Fruit fly (Drosophila melanogaster) whole organism, adult: Measurements from ENCODE around the gene dpr8.

Experiments used
- CG11617 ChIP-seq: fragments of 200-800 bp; sonication (Bioruptor generic); optimal IDR thresholded peaks from 2 replicates; lab custom pipeline; 2017; ENCODE audit warnings: mild to moderate bottlenecking, missing biosample characterization, missing genetic modification reagents, missing genetic modification characterization
- CG12768 ChIP-seq: fragments of 200-800 bp; sonication (Bioruptor generic); optimal IDR thresholded peaks from 2 replicates; lab custom pipeline; 2017; ENCODE audit warnings: missing biosample characterization, missing genetic modification characterization, mild to moderate bottlenecking, moderate library complexity, missing genetic modification reagents
- CG14711 ChIP-seq: fragments of 200-800 bp; sonication (Bioruptor generic); optimal IDR thresholded peaks from 2 replicates; lab custom pipeline; 2018; ENCODE audit warnings: missing biosample characterization, mild to moderate bottlenecking, missing genetic modification characterization, moderate library complexity
- CG1620 ChIP-seq: fragments of 200-800 bp; sonication (Bioruptor generic); optimal IDR thresholded peaks from 2 replicates; lab custom pipeline; 2016; ENCODE audit warnings: missing biosample characterization, missing genetic modification characterization
- CG33017 ChIP-seq: fragments of 200-800 bp; sonication (Bioruptor generic); optimal IDR thresholded peaks from 2 replicates; lab custom pipeline; 2018; ENCODE audit warnings: missing biosample characterization, mild to moderate bottlenecking, missing genetic modification characterization, moderate library complexity
- CG5204 ChIP-seq: fragments of 200-800 bp; sonication (Bioruptor generic); optimal IDR thresholded peaks from 2 replicates; lab custom pipeline; 2016; ENCODE audit warnings: missing biosample characterization, missing genetic modification characterization
- CG7045 ChIP-seq: fragments of 200-800 bp; sonication (Bioruptor generic); optimal IDR thresholded peaks from 2 replicates; lab custom pipeline; 2017; ENCODE audit warnings: missing biosample characterization, mild to moderate bottlenecking, missing genetic modification characterization
- CG7101 ChIP-seq: fragments of 200-800 bp; sonication (Bioruptor generic); optimal IDR thresholded peaks from 2 replicates; lab custom pipeline; 2018; ENCODE audit warnings: missing biosample characterization, mild to moderate bottlenecking, missing genetic modification characterization, moderate library complexity
- Clk ChIP-seq: fragments of 200-800 bp; sonication (Bioruptor generic); optimal IDR thresholded peaks from 2 replicates; lab custom pipeline; 2017; ENCODE audit warnings: missing biosample characterization, missing genetic modification characterization
- Crg-1 ChIP-seq: fragments of 200-800 bp; sonication (Bioruptor generic); optimal IDR thresholded peaks from 2 replicates; lab custom pipeline; 2016; ENCODE audit warnings: missing biosample characterization, missing genetic modification characterization
- Hr96 ChIP-seq: fragments of 200-800 bp; sonication (Bioruptor generic); optimal IDR thresholded peaks from 2 replicates; lab custom pipeline; 2016; ENCODE audit warnings: missing biosample characterization, missing genetic modification characterization
- Mnt ChIP-seq: fragments of 200-800 bp; sonication (Bioruptor generic); optimal IDR thresholded peaks from 2 replicates; lab custom pipeline; 2016; ENCODE audit warnings: missing biosample characterization, mild to moderate bottlenecking, missing genetic modification characterization
- bab1 ChIP-seq: fragments of 200-800 bp; sonication (Bioruptor generic); optimal IDR thresholded peaks from 3 replicates; lab custom pipeline; 2019; ENCODE audit warnings: missing biosample characterization, mild to moderate bottlenecking, missing genetic modification characterization, moderate library complexity
- cic ChIP-seq: fragments of 200-800 bp; sonication (Bioruptor generic); optimal IDR thresholded peaks from 2 replicates; lab custom pipeline; 2017; ENCODE audit warnings: missing biosample characterization, mild to moderate bottlenecking, missing genetic modification characterization, moderate library complexity
- cnc ChIP-seq, 2 experiments: fragments of >200 bp; optimal IDR thresholded peaks; 2 replicates each; lab custom pipeline; 2017
- kay ChIP-seq: fragments of 200-800 bp; sonication (Bioruptor generic); peaks from one replicate; lab custom pipeline; 2016; ENCODE audit warnings: missing biosample characterization, missing genetic modification characterization, borderline replicate concordance
- ovo ChIP-seq: fragments of 200-800 bp; sonication (Bioruptor generic); optimal IDR thresholded peaks from 2 replicates; lab custom pipeline; 2016; ENCODE audit warnings: missing biosample characterization, missing genetic modification characterization
- pad ChIP-seq: fragments of 200-800 bp; sonication (Bioruptor generic); optimal IDR thresholded peaks from 3 replicates; lab custom pipeline; 2017; ENCODE audit warnings: missing biosample characterization, missing genetic modification characterization, mild to moderate bottlenecking, moderate library complexity, missing genetic modification reagents
- tj ChIP-seq: fragments of 200-800 bp; sonication (Bioruptor generic); optimal IDR thresholded peaks from 3 replicates; lab custom pipeline; 2017; ENCODE audit warnings: missing biosample characterization, mild to moderate bottlenecking, missing genetic modification characterization, moderate library complexity
- toe ChIP-seq: fragments of 200-800 bp; sonication (Bioruptor generic); optimal IDR thresholded peaks from 2 replicates; lab custom pipeline; 2016; ENCODE audit warnings: missing biosample characterization, missing genetic modification characterization

dpr8 gene

dm6 chrX:14493779-14494401, 171.9 kb downstream of the dpr8 start:
- TF ChIP-seq CG5204 (GFP tag; lab: Kevin White, UChicago) (no peak), tj (GFP tag; lab: Kevin White, UChicago) (no peak), pad (no peak), CG7101 (tag; lab: Kevin White, UChicago) (no peak), CG1620 (GFP tag; lab: Kevin White, UChicago) (no peak), CG11617 (GFP tag; lab: Kevin White, UChicago) (no peak), cic (GFP tag; lab: Kevin White, UChicago) (no peak), CG7045 (GFP tag; lab: Kevin White, UChicago) (no peak), Clk (no peak), CG14711 (tag; lab: Kevin White, UChicago) (no peak), cnc (optimal IDR thresholded peaks at IDR 0.05; lab: Kevin White, UChicago) (no peak), Hr96 (no peak), kay (GFP tag; lab: Kevin White, UChicago) (no peak), Crg-1 (no peak), bab1 (GFP tag; lab: Kevin White, UChicago) (no peak), CG33017 (tag; lab: Kevin White, UChicago) (no peak), Mnt (GFP tag; lab: Kevin White, UChicago) (no peak), toe (GFP tag; lab: Kevin White, UChicago) (no peak)

dm6 chrX:14495835-14496234, 173.8 kb downstream of the dpr8 start, which contains the start of gene CG12540:
Gene CG12540 (plus strand): TSS chrX:14496135.
- TF ChIP-seq CG14711 (tag; lab: Kevin White, UChicago) (no peak), cic (GFP tag; lab: Kevin White, UChicago) (no peak), CG1620 (GFP tag; lab: Kevin White, UChicago) (no peak), cnc (optimal IDR thresholded peaks at IDR 0.05; lab: Kevin White, UChicago) (no peak), Hr96 (no peak), Crg-1 (no peak), ovo (GFP tag; lab: Kevin White, UChicago) (no peak), CG5204 (GFP tag; lab: Kevin White, UChicago) (no peak), CG7101 (tag; lab: Kevin White, UChicago) (no peak), Mnt (GFP tag; lab: Kevin White, UChicago) (no peak), CG7045 (GFP tag; lab: Kevin White, UChicago) (no peak), CG33017 (tag; lab: Kevin White, UChicago) (no peak)

dm6 chrX:14500992-14501391, 179.0 kb downstream of the dpr8 start:
- TF ChIP-seq ovo (GFP tag; lab: Kevin White, UChicago) (no peak), CG7045 (GFP tag; lab: Kevin White, UChicago) (no peak), CG5204 (GFP tag; lab: Kevin White, UChicago) (no peak), toe (GFP tag; lab: Kevin White, UChicago) (no peak), CG33017 (tag; lab: Kevin White, UChicago) (no peak), Hr96 (no peak), CG12768 (GFP tag; lab: Kevin White, UChicago) (no peak), cic (GFP tag; lab: Kevin White, UChicago) (no peak), CG1620 (GFP tag; lab: Kevin White, UChicago) (peak; percentile 2), pad (peak; percentile 6), kay (GFP tag; lab: Kevin White, UChicago) (no peak), bab1 (GFP tag; lab: Kevin White, UChicago) (peak; percentile 87), CG14711 (tag; lab: Kevin White, UChicago) (peak; percentile 59), tj (GFP tag; lab: Kevin White, UChicago) (peak; percentile 83), CG7101 (tag; lab: Kevin White, UChicago) (peak; percentile 21), Crg-1 (no peak), cnc (optimal IDR thresholded peaks at IDR 0.05; lab: Kevin White, UChicago) (no peak), Clk (no peak)
